Fruit fly (Drosophila melanogaster): Measurements from ENCODE around the gene norpA.

DNA sequence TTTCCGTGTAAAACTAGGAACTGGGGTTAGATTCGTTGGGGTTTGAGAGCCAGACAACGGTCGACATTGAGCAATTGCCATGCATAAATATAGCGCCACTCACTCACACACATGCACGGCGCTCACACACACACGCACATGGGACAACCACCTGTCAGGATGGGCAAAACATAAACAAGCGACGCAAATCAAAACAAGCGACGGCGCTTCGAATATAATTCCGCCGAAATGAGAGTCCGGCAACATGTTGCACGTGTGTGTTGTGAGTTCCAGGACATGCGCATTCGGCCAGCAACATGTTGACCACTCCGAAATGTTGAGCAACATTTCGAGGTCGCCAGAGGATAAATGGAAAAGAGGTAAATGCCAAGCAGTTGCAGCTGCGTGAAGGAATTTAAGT, 41.7 kb upstream of the norpA start:
- no peak for TF ChIP-seq psq (optimal IDR thresholded peaks at IDR 0.05)
- TF ChIP-seq EcR (GFP tag; optimal IDR thresholded peaks at IDR 0.05), result no peak

Measured in whole organism.